Fruit fly (Drosophila melanogaster) whole organism, embryonic: ENCODE data around the gene Ada1-2.

ENCODE experiments used
- CG11695 ChIP-seq: fragments of 200-800 bp; sonication (Bioruptor generic); IDR thresholded peaks from 3 replicates; pipeline ENCODE4 v1.3.6; 2022; ENCODE audit warnings: missing biosample characterization, missing genetic modification characterization
- CG17912 ChIP-seq: fragments of 200-800 bp; sonication (Bioruptor generic); optimal IDR thresholded peaks from 2 replicates; lab custom pipeline; 2018; ENCODE audit warnings: missing biosample characterization, mild to moderate bottlenecking, missing genetic modification characterization
- CG1832 ChIP-seq: fragments of 200-800 bp; sonication (Bioruptor generic); optimal IDR thresholded peaks from 2 replicates; lab custom pipeline; 2017; ENCODE audit warnings: missing biosample characterization, mild to moderate bottlenecking, missing genetic modification characterization, inconsistent platforms
- CG31388 ChIP-seq: fragments of 200-800 bp; sonication (Bioruptor generic); optimal IDR thresholded peaks from 2 replicates; lab custom pipeline; 2016; ENCODE audit warnings: missing biosample characterization, missing genetic modification characterization

DNA sequence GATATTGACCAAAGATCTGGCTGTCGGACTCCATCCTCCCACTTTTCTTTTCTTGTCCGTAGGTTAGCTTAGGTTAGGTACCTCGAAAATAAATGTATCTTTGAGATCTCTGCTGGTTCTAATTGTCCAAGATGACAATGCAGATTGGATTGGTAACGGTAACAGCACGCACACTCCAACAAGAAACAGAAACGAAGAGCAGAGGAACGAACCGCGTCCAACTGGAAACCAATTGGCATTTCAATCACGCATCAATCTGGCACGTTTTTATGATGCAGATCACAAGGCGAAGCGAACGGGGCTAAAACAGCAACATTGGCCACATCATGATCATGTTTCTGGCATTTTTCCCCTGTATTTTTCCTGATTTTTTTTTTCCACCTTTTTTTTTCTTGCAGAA lies 36.9 kb upstream of the Ada1-2 start:
- TF ChIP-seq CG1832 (GFP tag; lab: Kevin White, UChicago) (no peak), CG11695 (no peak), CG17912 (no peak), CG31388 (GFP tag; lab: Kevin White, UChicago) (no peak)
